Worm (Caenorhabditis elegans) whole organism, early embryonic: ENCODE results near the gene idhg-1.

Experiments
- B0310.2 ChIP-seq: sonication (generic microtip); optimal IDR thresholded peaks from 2 replicates; lab custom pipeline; 2016; ENCODE audit warnings: mild to moderate bottlenecking, missing genetic modification characterization, missing compliant biosample characterization
- F13C5.2 ChIP-seq: sonication (generic microtip); optimal IDR thresholded peaks from 2 replicates; lab custom pipeline; 2017; ENCODE audit warnings: mild to moderate bottlenecking, missing genetic modification characterization, inconsistent platforms, missing compliant biosample characterization
- aly-1 ChIP-seq: sonication (generic microtip); optimal IDR thresholded peaks from 2 replicates; lab custom pipeline; 2016; ENCODE audit warnings: missing genetic modification characterization, missing compliant biosample characterization
- ama-1 ChIP-seq: fragments of 150-350 bp; optimal IDR thresholded peaks from 2 replicates; lab custom pipeline; 2014
- ceh-13 ChIP-seq: fragments of 200-800 bp; sonication (Bioruptor generic); optimal IDR thresholded peaks from 2 replicates; lab custom pipeline; 2018; ENCODE audit warnings: mild to moderate bottlenecking, missing genetic modification characterization, missing compliant biosample characterization
- ceh-36 ChIP-seq: sonication (generic microtip); optimal IDR thresholded peaks from 2 replicates; lab custom pipeline; 2016; ENCODE audit warnings: missing genetic modification characterization, inconsistent platforms, missing compliant biosample characterization
- ets-7 ChIP-seq: sonication (generic microtip); optimal IDR thresholded peaks from 2 replicates; lab custom pipeline; 2016; ENCODE audit warnings: missing genotype, missing genetic modification characterization, missing compliant biosample characterization
- flt-1 ChIP-seq: fragments of 200-800 bp; sonication (Bioruptor generic); IDR thresholded peaks from 2 replicates; pipeline ENCODE4 v1.3.6; 2022; ENCODE audit warnings: missing genetic modification characterization, missing compliant biosample characterization
- hmbx-1 ChIP-seq: sonication (generic microtip); optimal IDR thresholded peaks from 2 replicates; lab custom pipeline; 2016; ENCODE audit warnings: mild to moderate bottlenecking, missing genetic modification characterization, missing compliant biosample characterization
- hmg-4 ChIP-seq: fragments of 200-800 bp; sonication (Bioruptor generic); optimal IDR thresholded peaks from 2 replicates; lab custom pipeline; 2018; ENCODE audit warnings: mild to moderate bottlenecking, missing genetic modification characterization, missing compliant biosample characterization
- hnd-1 ChIP-seq: sonication (generic microtip); optimal IDR thresholded peaks from 2 replicates; lab custom pipeline; 2016; ENCODE audit warnings: missing genetic modification characterization, missing compliant biosample characterization
- pes-1 ChIP-seq: fragments of 200-800 bp; sonication (Bioruptor generic); IDR thresholded peaks from 2 replicates; pipeline ENCODE4 v1.3.6; 2022; ENCODE audit warnings: missing genetic modification reagents, missing genetic modification characterization, missing compliant biosample characterization
- scrt-1 ChIP-seq: fragments of 200-800 bp; sonication (Bioruptor generic); IDR thresholded peaks from 2 replicates; pipeline ENCODE4 v1.3.6; 2022; ENCODE audit warnings: missing genetic modification characterization, missing compliant biosample characterization
- sea-1 ChIP-seq: fragments of 200-800 bp; sonication (Bioruptor generic); conservative IDR thresholded peaks from 2 replicates; pipeline ENCODE4 v1.3.6; 2022; ENCODE audit warnings: missing genetic modification characterization, missing compliant biosample characterization
- tbx-11 ChIP-seq: fragments of 200-800 bp; sonication (Bioruptor generic); IDR thresholded peaks from 2 replicates; pipeline ENCODE4 v1.3.6; 2022; ENCODE audit warnings: missing genetic modification characterization, missing compliant biosample characterization
- tbx-37 ChIP-seq: fragments of 200-800 bp; sonication (Bioruptor generic); conservative IDR thresholded peaks from 2 replicates; pipeline ENCODE4 v1.3.6; 2022; ENCODE audit warnings: missing genetic modification reagents, missing genetic modification characterization, missing compliant biosample characterization
- tra-4 ChIP-seq: sonication (generic microtip); optimal IDR thresholded peaks from 2 replicates; lab custom pipeline; 2017; ENCODE audit warnings: missing genetic modification characterization, missing compliant biosample characterization

The idhg-1 gene

ce11 chrIII:4542362-4542931 is 26.1 kb upstream of the idhg-1 start, which contains the start of the genes mrps-34 and cisd-3.1:
mrps-34 (minus strand) TSS chrIII:4542452.
cisd-3.1 (plus strand) TSS chrIII:4542881.
- TF ChIP-seq hnd-1, result peak; percentile 18
- peak; percentile 30; the same call in 1 of the 2 replicates for TF ChIP-seq flt-1 (GFP tag; lab: Robert Waterston, UW)
- no peak for TF ChIP-seq scrt-1 (GFP tag; lab: Robert Waterston, UW)
- no peak for TF ChIP-seq ama-1 (lab: Kevin White, UChicago)
- TF ChIP-seq F13C5.2 (tag; lab: Kevin White, UChicago), result peak; percentile 38
- TF ChIP-seq pes-1, result no peak

DNA sequence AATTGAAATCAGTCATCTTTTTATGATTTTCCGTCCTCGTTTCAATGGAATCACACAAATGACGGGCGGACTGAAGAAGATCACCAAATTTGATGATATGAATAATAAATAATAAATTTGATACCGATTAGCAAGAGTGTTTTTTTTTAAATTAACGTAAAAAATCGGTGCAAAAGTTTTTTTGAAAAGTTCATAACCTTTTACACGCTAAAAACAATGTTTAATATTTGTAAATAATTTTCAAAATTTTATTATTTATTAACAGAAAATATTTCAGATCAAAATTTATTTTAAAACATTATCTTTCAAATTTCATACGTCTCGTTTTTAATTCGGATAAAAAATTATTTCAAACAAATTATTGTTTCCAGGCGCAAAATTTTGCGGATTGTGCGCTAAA is 23.6 kb upstream of the idhg-1 start, which contains the start of gene M88.3:
Gene M88.3, minus strand, starts transcription at position 101 of the 400 bp plus-strand sequence.
- no peak for TF ChIP-seq ets-7
- TF ChIP-seq pes-1, result no peak
- TF ChIP-seq B0310.2 (tag; lab: Kevin White, UChicago), result no peak
- no peak for TF ChIP-seq sea-1 (GFP tag; lab: Robert Waterston, UW)
- no peak for TF ChIP-seq scrt-1 (GFP tag; lab: Robert Waterston, UW)
- TF ChIP-seq ceh-13 (GFP tag; lab: Kevin White, UChicago), result no peak
- TF ChIP-seq aly-1, result no peak
- no peak for TF ChIP-seq tbx-11
- no peak for TF ChIP-seq hnd-1
- no peak for TF ChIP-seq hmbx-1 (tag; lab: Kevin White, UChicago)
- no peak for TF ChIP-seq ceh-36
- TF ChIP-seq tbx-37 (GFP tag; lab: Robert Waterston, UW), result no peak
- no peak for TF ChIP-seq ama-1 (lab: Kevin White, UChicago)
- no peak for TF ChIP-seq tra-4 (tag; lab: Kevin White, UChicago)
- no peak for TF ChIP-seq hmg-4 (GFP tag; lab: Kevin White, UChicago)
- no peak for TF ChIP-seq F13C5.2 (tag; lab: Kevin White, UChicago)
- TF ChIP-seq flt-1 (GFP tag; lab: Robert Waterston, UW), result no peak

DNA sequence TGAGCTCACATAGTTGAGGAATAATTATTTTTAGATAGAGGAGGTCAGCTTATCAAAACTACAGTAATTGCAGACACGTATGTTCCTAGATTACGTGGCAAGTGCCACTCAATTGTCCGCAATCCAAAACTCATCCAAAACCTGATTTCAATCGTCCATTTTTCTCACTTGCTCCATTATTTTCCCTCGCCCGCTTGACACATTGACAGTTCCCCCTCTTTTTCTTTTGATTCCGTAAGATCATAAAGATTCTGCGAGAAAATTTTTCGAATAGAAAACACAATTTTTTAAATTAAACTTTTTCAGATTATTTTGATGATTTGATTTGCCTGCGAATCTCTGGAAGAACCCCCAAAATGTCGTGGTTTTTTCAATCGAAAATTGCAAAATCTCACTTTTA is 19.9 kb upstream of the idhg-1 start, which contains the start of gene M88.4:
Gene M88.4, plus strand, starts transcription at position 301 of the 400 bp plus-strand sequence.
- TF ChIP-seq hmbx-1 (tag; lab: Kevin White, UChicago), result no peak
- TF ChIP-seq hmg-4 (GFP tag; lab: Kevin White, UChicago), result no peak
- no peak for TF ChIP-seq aly-1
- TF ChIP-seq B0310.2 (tag; lab: Kevin White, UChicago), result no peak
- TF ChIP-seq ets-7, result no peak
- no peak for TF ChIP-seq ceh-13 (GFP tag; lab: Kevin White, UChicago)
- TF ChIP-seq tbx-37 (GFP tag; lab: Robert Waterston, UW), result no peak
- TF ChIP-seq ama-1 (lab: Kevin White, UChicago), result no peak
- TF ChIP-seq F13C5.2 (tag; lab: Kevin White, UChicago), result no peak
- no peak for TF ChIP-seq scrt-1 (GFP tag; lab: Robert Waterston, UW)
- TF ChIP-seq flt-1 (GFP tag; lab: Robert Waterston, UW), result no peak
- no peak for TF ChIP-seq tra-4 (tag; lab: Kevin White, UChicago)
- TF ChIP-seq pes-1, result no peak
- no peak for TF ChIP-seq hnd-1
- TF ChIP-seq sea-1 (GFP tag; lab: Robert Waterston, UW), result no peak
- no peak for TF ChIP-seq tbx-11
- TF ChIP-seq ceh-36, result no peak

DNA sequence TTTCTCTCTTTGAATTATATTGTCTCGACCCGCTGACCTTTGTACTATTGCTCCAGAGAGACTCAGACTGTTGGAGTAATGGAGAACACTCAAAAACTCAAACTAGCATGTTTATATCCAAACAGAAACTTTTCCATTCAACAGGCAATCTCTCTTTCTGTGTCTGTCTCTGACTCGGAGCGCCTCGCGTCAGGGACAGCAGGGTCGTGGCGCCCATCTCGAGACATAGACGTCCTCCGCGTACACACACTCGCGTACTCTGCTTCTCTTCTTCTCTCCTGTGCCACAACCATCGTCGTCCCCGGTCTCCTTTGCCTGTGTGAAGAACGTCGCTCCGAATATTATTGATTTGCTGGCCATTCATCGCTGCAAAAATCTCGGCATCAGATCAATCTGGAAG is 16.6 kb upstream of the idhg-1 start:
- TF ChIP-seq tbx-37 (GFP tag; lab: Robert Waterston, UW), result no peak
- TF ChIP-seq pes-1, result no peak
- no peak for TF ChIP-seq hnd-1
- no peak for TF ChIP-seq sea-1 (GFP tag; lab: Robert Waterston, UW)
- TF ChIP-seq ama-1 (lab: Kevin White, UChicago), result no peak
- TF ChIP-seq ets-7, result no peak
- no peak for TF ChIP-seq hmbx-1 (tag; lab: Kevin White, UChicago)
- TF ChIP-seq tbx-11, result no peak

DNA sequence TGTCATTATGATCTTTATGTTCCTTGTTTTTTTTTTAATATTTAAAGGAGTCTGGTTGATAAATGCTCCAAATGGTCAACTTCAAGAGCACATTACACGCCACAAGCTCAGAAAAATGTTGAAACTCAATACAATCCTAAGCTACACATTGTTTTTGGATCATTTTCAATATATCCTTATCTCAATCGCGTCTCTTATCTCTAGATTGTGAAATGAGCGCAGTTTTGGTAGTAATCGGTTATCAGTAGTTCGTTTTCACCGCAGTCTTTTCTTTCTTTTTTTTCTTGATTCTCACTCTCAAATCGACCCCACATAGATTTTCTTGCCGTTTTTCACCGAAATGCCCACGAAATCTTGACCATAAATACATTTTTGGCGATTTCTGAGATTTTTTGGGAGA is 15.7 kb upstream of the idhg-1 start:
- TF ChIP-seq ama-1 (lab: Kevin White, UChicago), result no peak
- no peak for TF ChIP-seq hmg-4 (GFP tag; lab: Kevin White, UChicago)
- no peak for TF ChIP-seq sea-1 (GFP tag; lab: Robert Waterston, UW)
- no peak for TF ChIP-seq tra-4 (tag; lab: Kevin White, UChicago)
- TF ChIP-seq B0310.2 (tag; lab: Kevin White, UChicago), result no peak
- no peak for TF ChIP-seq F13C5.2 (tag; lab: Kevin White, UChicago)
- TF ChIP-seq tbx-37 (GFP tag; lab: Robert Waterston, UW), result no peak
- no peak for TF ChIP-seq hmbx-1 (tag; lab: Kevin White, UChicago)
- TF ChIP-seq ets-7, result no peak
- no peak for TF ChIP-seq ceh-13 (GFP tag; lab: Kevin White, UChicago)
- no peak for TF ChIP-seq tbx-11
- no peak for TF ChIP-seq scrt-1 (GFP tag; lab: Robert Waterston, UW)

- no peak for TF ChIP-seq tbx-11
These were observed 15.3 kb upstream of the idhg-1 start, which contains the start of gene imph-1 for ce11 chrIII:4553316-4553715. imph-1 (plus strand) TSS chrIII:4553616.

DNA sequence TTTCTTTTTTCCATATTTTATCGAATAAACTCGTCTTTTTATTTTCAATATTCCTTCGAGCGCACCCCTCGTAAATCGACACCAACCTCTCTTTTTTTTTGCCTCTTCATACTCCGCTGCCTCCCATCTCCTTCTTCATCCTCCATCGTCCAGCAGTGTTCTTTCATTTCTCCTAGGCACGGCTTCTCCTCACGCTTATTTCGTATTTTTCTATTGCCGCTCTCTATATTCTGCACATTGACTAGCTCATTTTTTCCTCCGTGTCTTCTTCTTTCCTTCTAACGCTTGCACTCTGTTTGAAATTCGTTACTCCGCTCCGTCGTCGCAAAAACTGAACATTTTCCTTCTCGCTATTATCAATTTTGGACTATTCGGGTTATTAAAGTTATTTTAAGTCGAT is 13.3 kb upstream of the idhg-1 start:
- TF ChIP-seq hmg-4 (GFP tag; lab: Kevin White, UChicago) (no peak), ceh-13 (GFP tag; lab: Kevin White, UChicago) (no peak), tbx-11 (no peak), flt-1 (GFP tag; lab: Robert Waterston, UW) (no peak), B0310.2 (tag; lab: Kevin White, UChicago) (no peak), tbx-37 (GFP tag; lab: Robert Waterston, UW) (no peak), pes-1 (no peak), F13C5.2 (tag; lab: Kevin White, UChicago) (no peak), aly-1 (no peak)
